Fruit fly (Drosophila melanogaster): ENCODE measurements around the gene CG15199.

CG15199 gene

dm6 chrX:11155808-11156589, 14.4 kb upstream of the CG15199 start (continued):
- TF ChIP-seq CG8632 (GFP tag; optimal IDR thresholded peaks at IDR 0.05), result no peak
- TF ChIP-seq topi (GFP tag; optimal IDR thresholded peaks at IDR 0.05), result no peak
- TF ChIP-seq CG10669 (GFP tag; optimal IDR thresholded peaks at IDR 0.05), result no peak
- peak; percentile 1 for TF ChIP-seq CG9139 (GFP tag; optimal IDR thresholded peaks at IDR 0.05)
- TF ChIP-seq OdsH (GFP tag; optimal IDR thresholded peaks at IDR 0.05), result no peak
- TF ChIP-seq CG3032 (tag; optimal IDR thresholded peaks at IDR 0.05), result no peak

DNA sequence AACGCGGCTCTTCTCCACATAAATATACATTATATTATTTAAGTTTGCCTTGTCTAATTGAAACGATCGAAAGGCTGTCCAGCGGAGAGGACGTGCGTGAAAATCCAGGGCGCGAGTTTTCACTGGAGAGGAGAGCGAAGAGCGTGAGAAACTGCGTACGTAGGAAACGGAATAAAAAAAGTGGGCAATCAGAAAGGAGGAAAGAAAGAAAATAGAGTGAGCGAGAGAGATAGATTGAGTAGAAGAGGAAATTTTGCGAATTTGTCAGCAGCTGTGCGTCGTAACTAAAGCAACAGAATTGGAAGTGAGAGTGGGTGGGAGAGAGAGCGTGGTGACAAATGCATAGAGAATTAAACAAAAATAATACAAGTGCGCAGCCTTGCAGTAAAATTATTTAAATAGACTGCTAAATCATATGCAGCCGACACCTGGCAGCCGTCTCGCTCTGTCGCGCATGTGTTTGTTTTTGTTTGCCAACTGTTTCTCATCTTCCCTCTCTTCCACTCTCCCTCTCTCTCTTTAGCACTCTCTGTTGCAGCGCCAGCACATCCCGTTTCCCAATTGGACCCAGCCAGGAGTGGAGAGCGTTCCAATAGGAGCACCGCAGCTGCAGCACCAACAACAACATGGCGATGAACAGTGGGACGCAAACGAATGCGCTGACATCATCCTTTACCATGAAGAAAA, 13.0 kb upstream of the CG15199 start:
- no peak for TF ChIP-seq Lpt (GFP tag; optimal IDR thresholded peaks at IDR 0.05)
- no peak for TF ChIP-seq CG11762 (GFP tag; optimal IDR thresholded peaks at IDR 0.05; ENCODE audit: insufficient read depth)
- TF ChIP-seq Eip78C (GFP tag), result peak; percentile 75
- TF ChIP-seq CG6808 (GFP tag; optimal IDR thresholded peaks at IDR 0.05), result peak; percentile 8
- peak; percentile 22 for TF ChIP-seq net (GFP tag; optimal IDR thresholded peaks at IDR 0.05)
- TF ChIP-seq CG8632 (GFP tag; optimal IDR thresholded peaks at IDR 0.05), result no peak
- TF ChIP-seq Met (GFP tag; optimal IDR thresholded peaks at IDR 0.05), result no peak
- TF ChIP-seq CG10669 (GFP tag; optimal IDR thresholded peaks at IDR 0.05), result peak; percentile 29
- TF ChIP-seq CG34406 (GFP tag; optimal IDR thresholded peaks at IDR 0.05), result peak; percentile 24
- TF ChIP-seq eg (GFP tag; IDR thresholded peaks at IDR 0.05), result peak; percentile 14; the same call in 1 of the 3 replicates
- peak; percentile 63 for TF ChIP-seq fkh (GFP tag; optimal IDR thresholded peaks at IDR 0.05)
- peak; percentile 25 for TF ChIP-seq CG9139 (GFP tag; optimal IDR thresholded peaks at IDR 0.05)
- peak; percentile 9 for TF ChIP-seq esn (GFP tag; optimal IDR thresholded peaks at IDR 0.05)
- TF ChIP-seq Sox14 (GFP tag; optimal IDR thresholded peaks at IDR 0.05), result peak; percentile 17
- peak; percentile 38 for TF ChIP-seq dsx (GFP tag; optimal IDR thresholded peaks at IDR 0.05; ENCODE audit: poor library complexity, severe bottlenecking)
- TF ChIP-seq ss (GFP tag; optimal IDR thresholded peaks at IDR 0.05), result peak; percentile 40
- TF ChIP-seq Sox102F (GFP tag; optimal IDR thresholded peaks at IDR 0.05), result no peak
- TF ChIP-seq CG6163 (GFP tag; IDR thresholded peaks at IDR 0.05), result peak; percentile 71

dm6 chrX:11153826-11154510, 12.3 kb upstream of the CG15199 start, which contains the start of the genes rtv and Dlic:
Gene rtv, minus strand, starts transcription at chrX:11153990.
Gene Dlic, plus strand, starts transcription at chrX:11154421.
- TF ChIP-seq CG16779 (tag; optimal IDR thresholded peaks at IDR 0.05), result no peak
- TF ChIP-seq Ets21C (GFP tag; optimal IDR thresholded peaks at IDR 0.05), result peak; percentile 19
- TF ChIP-seq Hr39 (GFP tag; optimal IDR thresholded peaks at IDR 0.05), result peak; percentile 38
- TF ChIP-seq CG1621 (tag; optimal IDR thresholded peaks at IDR 0.05), result no peak
- peak; percentile 63; the same call in 2 of the 3 replicates for TF ChIP-seq CG6163 (GFP tag; IDR thresholded peaks at IDR 0.05)
- TF ChIP-seq fd59A (GFP tag; optimal IDR thresholded peaks at IDR 0.05), result no peak
- TF ChIP-seq Hr4 (GFP tag; optimal IDR thresholded peaks at IDR 0.05), result peak; percentile 7
- peak; percentile 41 for TF ChIP-seq CG31627 (GFP tag; optimal IDR thresholded peaks at IDR 0.05)
- peak; percentile 8 for TF ChIP-seq Met (GFP tag; optimal IDR thresholded peaks at IDR 0.05)
- TF ChIP-seq Eip75B (GFP tag; optimal IDR thresholded peaks at IDR 0.05), result peak; percentile 8
- TF ChIP-seq CG8319 (GFP tag; optimal IDR thresholded peaks at IDR 0.05), result no peak
- TF ChIP-seq acj6 (GFP tag; optimal IDR thresholded peaks at IDR 0.05), result peak; percentile 0
- peak; percentile 35 for TF ChIP-seq esn (GFP tag; optimal IDR thresholded peaks at IDR 0.05)
- TF ChIP-seq fkh (GFP tag; optimal IDR thresholded peaks at IDR 0.05), result peak; percentile 83
- peak; percentile 44 for TF ChIP-seq cyc (GFP tag; optimal IDR thresholded peaks at IDR 0.05)
- peak; percentile 14 for TF ChIP-seq Eip78C (GFP tag)
- TF ChIP-seq pdm3 (GFP tag; optimal IDR thresholded peaks at IDR 0.05), result peak; percentile 4
- TF ChIP-seq svp (GFP tag), result peak; percentile 78
- TF ChIP-seq fd85E (GFP tag; optimal IDR thresholded peaks at IDR 0.05), result no peak
- TF ChIP-seq lz (GFP tag; optimal IDR thresholded peaks at IDR 0.05), result peak; percentile 44
- TF ChIP-seq CG15336 (GFP tag; IDR thresholded peaks at IDR 0.05), result no peak
